Fruit fly (Drosophila melanogaster) whole organism, prepupa: ENCODE results near the gene CG10041.

Source experiments
- Blimp-1 ChIP-seq: fragments of 200-800 bp; sonication (Bioruptor generic); optimal IDR thresholded peaks from 3 replicates; lab custom pipeline; 2017; ENCODE audit warnings: missing biosample characterization, missing genetic modification characterization, mild to moderate bottlenecking, moderate library complexity, missing genetic modification reagents
- CG10631 ChIP-seq: fragments of 200-800 bp; sonication (Bioruptor generic); optimal IDR thresholded peaks from 2 replicates; lab custom pipeline; 2016; ENCODE audit warnings: missing biosample characterization, missing genetic modification characterization
- CG10669 ChIP-seq: fragments of 200-800 bp; sonication (Bioruptor generic); optimal IDR thresholded peaks from 3 replicates; lab custom pipeline; 2018; ENCODE audit warnings: missing biosample characterization, mild to moderate bottlenecking, missing genetic modification characterization, moderate library complexity
- CG11762 ChIP-seq: fragments of 200-800 bp; sonication (Bioruptor generic); optimal IDR thresholded peaks from 3 replicates; lab custom pipeline; 2016; ENCODE audit warnings: missing biosample characterization, missing genetic modification characterization; ENCODE audit not compliant: insufficient read depth
- CG15336 ChIP-seq: fragments of 200-800 bp; sonication (Bioruptor generic); IDR thresholded peaks from 2 replicates; pipeline ENCODE4 v1.3.6; 2022; ENCODE audit warnings: missing biosample characterization, missing genetic modification characterization
- CG31627 ChIP-seq: fragments of 200-800 bp; sonication (Bioruptor generic); optimal IDR thresholded peaks from 3 replicates; lab custom pipeline; 2016; ENCODE audit warnings: missing biosample characterization, missing genetic modification characterization
- CG32006 ChIP-seq: fragments of 200-800 bp; sonication (Bioruptor generic); optimal IDR thresholded peaks from 3 replicates; lab custom pipeline; 2017; ENCODE audit warnings: missing biosample characterization, mild to moderate bottlenecking, missing genetic modification characterization
- CG34406 ChIP-seq: fragments of 200-800 bp; sonication (Bioruptor generic); optimal IDR thresholded peaks from 3 replicates; lab custom pipeline; 2016; ENCODE audit warnings: missing biosample characterization, missing genetic modification characterization
- CG3919 ChIP-seq: fragments of 200-800 bp; sonication (Bioruptor generic); optimal IDR thresholded peaks from 3 replicates; lab custom pipeline; 2016; ENCODE audit warnings: missing biosample characterization, missing genetic modification characterization
- CG4318 ChIP-seq: fragments of 200-800 bp; sonication (Bioruptor generic); optimal IDR thresholded peaks from 3 replicates; lab custom pipeline; 2017; ENCODE audit warnings: missing biosample characterization, mild to moderate bottlenecking, missing genetic modification characterization
- CG6163 ChIP-seq: fragments of 200-800 bp; sonication (Bioruptor generic); IDR thresholded peaks from 3 replicates; pipeline ENCODE4 v1.3.6; 2022; ENCODE audit warnings: missing biosample characterization, missing genetic modification characterization
- CG6276 ChIP-seq: fragments of 200-800 bp; sonication (Bioruptor generic); optimal IDR thresholded peaks from 2 replicates; lab custom pipeline; 2017; ENCODE audit warnings: missing biosample characterization, mild to moderate bottlenecking, missing genetic modification characterization
- CG6808 ChIP-seq: fragments of 200-800 bp; sonication (Bioruptor generic); optimal IDR thresholded peaks from 3 replicates; lab custom pipeline; 2017; ENCODE audit warnings: missing biosample characterization, missing genetic modification characterization, mild to moderate bottlenecking, moderate library complexity, missing genetic modification reagents
- CG6854 ChIP-seq: fragments of 200-800 bp; sonication (Bioruptor generic); optimal IDR thresholded peaks from 2 replicates; lab custom pipeline; 2017; ENCODE audit warnings: missing biosample characterization, mild to moderate bottlenecking, missing genetic modification characterization
- CG7368 ChIP-seq: fragments of 200-800 bp; sonication (Bioruptor generic); optimal IDR thresholded peaks from 3 replicates; lab custom pipeline; 2016; ENCODE audit warnings: missing biosample characterization, missing genetic modification characterization
- CG8119 ChIP-seq: fragments of 200-800 bp; sonication (Bioruptor generic); IDR thresholded peaks from 3 replicates; pipeline ENCODE4 v1.3.6; 2022; ENCODE audit warnings: missing biosample characterization, missing genetic modification characterization
- Eip75B ChIP-seq: fragments of 200-800 bp; sonication (Bioruptor generic); optimal IDR thresholded peaks from 3 replicates; lab custom pipeline; 2016; ENCODE audit warnings: missing biosample characterization, missing genetic modification characterization
- Eip78C ChIP-seq: fragments of 200-800 bp; sonication (Bioruptor generic); peaks from one replicate; lab custom pipeline; 2016; ENCODE audit warnings: missing biosample characterization, missing genetic modification characterization
- Eip93F ChIP-seq: fragments of 200-800 bp; sonication (Bioruptor generic); optimal IDR thresholded peaks from 2 replicates; lab custom pipeline; 2016; ENCODE audit warnings: missing biosample characterization, mild to moderate bottlenecking, missing genetic modification characterization
- Ets96B ChIP-seq: fragments of 200-800 bp; optimal IDR thresholded peaks from 2 replicates; lab custom pipeline; 2019; ENCODE audit warnings: missing biosample characterization, mild to moderate bottlenecking, missing genetic modification characterization, moderate library complexity
- Gug ChIP-seq: fragments of 200-800 bp; sonication (Bioruptor generic); IDR thresholded peaks from 2 replicates; pipeline ENCODE4 v1.3.6; 2022; ENCODE audit warnings: missing biosample characterization, missing genetic modification characterization
- Hr38 ChIP-seq: sonication (Bioruptor generic); optimal IDR thresholded peaks from 2 replicates; lab custom pipeline; 2016; ENCODE audit warnings: missing biosample characterization, missing genetic modification characterization
- Hr4 ChIP-seq: fragments of 200-800 bp; sonication (Bioruptor generic); optimal IDR thresholded peaks from 3 replicates; lab custom pipeline; 2016; ENCODE audit warnings: missing biosample characterization, missing genetic modification characterization
- Lpt ChIP-seq: fragments of 200-800 bp; sonication (Bioruptor generic); optimal IDR thresholded peaks from 3 replicates; lab custom pipeline; 2016; ENCODE audit warnings: missing biosample characterization, missing genetic modification characterization
- Met ChIP-seq: fragments of 200-800 bp; sonication (Bioruptor generic); optimal IDR thresholded peaks from 3 replicates; lab custom pipeline; 2016; ENCODE audit warnings: missing biosample characterization, missing genetic modification characterization
- OdsH ChIP-seq: fragments of 200-800 bp; sonication (Bioruptor generic); optimal IDR thresholded peaks from 3 replicates; lab custom pipeline; 2016; ENCODE audit warnings: missing biosample characterization, missing genetic modification characterization
- Smox ChIP-seq: fragments of 200-800 bp; sonication (Bioruptor generic); optimal IDR thresholded peaks from 3 replicates; lab custom pipeline; 2016; ENCODE audit warnings: missing biosample characterization, missing genetic modification characterization
- Sox102F ChIP-seq: fragments of 200-800 bp; sonication (Bioruptor generic); optimal IDR thresholded peaks from 2 replicates; lab custom pipeline; 2016; ENCODE audit warnings: missing biosample characterization, mild to moderate bottlenecking, missing genetic modification characterization
- Sox14 ChIP-seq: fragments of 200-800 bp; sonication (Bioruptor generic); optimal IDR thresholded peaks from 3 replicates; lab custom pipeline; 2016; ENCODE audit warnings: missing biosample characterization, missing genetic modification characterization
- achi ChIP-seq: fragments of 200-800 bp; sonication (Bioruptor generic); optimal IDR thresholded peaks from 3 replicates; lab custom pipeline; 2016; ENCODE audit warnings: missing biosample characterization, missing genetic modification characterization
- cyc ChIP-seq: fragments of 200-800 bp; sonication (Bioruptor generic); optimal IDR thresholded peaks from 3 replicates; lab custom pipeline; 2016; ENCODE audit warnings: missing biosample characterization, missing genetic modification characterization
- dac ChIP-seq: fragments of 200-800 bp; sonication (Bioruptor generic); optimal IDR thresholded peaks from 2 replicates; lab custom pipeline; 2017; ENCODE audit warnings: missing biosample characterization, mild to moderate bottlenecking, missing genetic modification characterization
- dsx ChIP-seq: fragments of 200-800 bp; optimal IDR thresholded peaks from 3 replicates; lab custom pipeline; 2019; ENCODE audit warnings: missing biosample characterization, mild to moderate bottlenecking, missing genetic modification characterization, moderate library complexity; ENCODE audit not compliant: poor library complexity, severe bottlenecking
- eg ChIP-seq: fragments of 200-800 bp; sonication (Bioruptor generic); IDR thresholded peaks from 3 replicates; pipeline ENCODE4 v1.3.6; 2022; ENCODE audit warnings: missing biosample characterization, missing genetic modification characterization
- esn ChIP-seq: fragments of 200-800 bp; sonication (Bioruptor generic); optimal IDR thresholded peaks from 2 replicates; lab custom pipeline; 2016; ENCODE audit warnings: missing biosample characterization, mild to moderate bottlenecking, missing genetic modification characterization, moderate library complexity
- fd59A ChIP-seq: fragments of 200-800 bp; sonication (Bioruptor generic); optimal IDR thresholded peaks from 2 replicates; lab custom pipeline; 2017; ENCODE audit warnings: missing biosample characterization, mild to moderate bottlenecking, missing genetic modification characterization, missing genetic modification reagents
- fkh ChIP-seq: fragments of 200-800 bp; sonication (Bioruptor generic); optimal IDR thresholded peaks from 3 replicates; lab custom pipeline; 2017; ENCODE audit warnings: missing biosample characterization, mild to moderate bottlenecking, missing genetic modification characterization, moderate library complexity
- salr ChIP-seq, 2 experiments: fragments of 200-800 bp; sonication (Bioruptor generic); optimal IDR thresholded peaks; 3 replicates each; lab custom pipeline; 2016 to 2018; ENCODE audit warnings: missing biosample characterization in 2 of 2, missing genetic modification characterization in 2 of 2, mild to moderate bottlenecking in 1 of 2
- spab ChIP-seq: fragments of 200-800 bp; sonication (Bioruptor generic); optimal IDR thresholded peaks from 2 replicates; lab custom pipeline; 2017; ENCODE audit warnings: missing biosample characterization, mild to moderate bottlenecking, missing genetic modification characterization, missing genetic modification reagents
- svp ChIP-seq: fragments of 200-800 bp; sonication (Bioruptor generic); peaks from one replicate; lab custom pipeline; 2016; ENCODE audit warnings: missing biosample characterization, missing genetic modification characterization
- topi ChIP-seq: fragments of 200-800 bp; sonication (Bioruptor generic); optimal IDR thresholded peaks from 3 replicates; lab custom pipeline; 2016; ENCODE audit warnings: missing biosample characterization, missing genetic modification characterization
- vri ChIP-seq: fragments of 200-800 bp; sonication (Bioruptor generic); optimal IDR thresholded peaks from 3 replicates; lab custom pipeline; 2016; ENCODE audit warnings: missing biosample characterization, mild to moderate bottlenecking, missing genetic modification characterization

CG10041 gene

DNA sequence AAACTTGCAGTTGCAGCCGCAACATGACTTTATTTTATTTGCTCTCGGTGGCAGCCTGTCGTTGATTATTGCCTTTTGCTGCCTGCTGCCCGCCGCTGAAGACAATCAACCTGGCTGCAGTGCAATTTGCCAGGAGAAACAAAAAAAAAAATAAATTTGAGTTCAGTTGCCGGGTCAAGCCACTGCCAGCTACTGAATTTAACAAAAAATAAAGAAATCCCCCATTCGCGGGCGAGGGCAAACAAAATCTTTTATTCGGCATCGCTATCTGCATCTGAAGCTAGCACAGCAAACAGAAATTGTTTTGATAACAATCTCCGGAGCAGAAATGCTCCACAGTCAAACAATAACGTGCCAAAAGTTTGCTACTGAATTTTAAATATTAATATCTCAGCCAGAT lies 34.6 kb downstream of the CG10041 start:
- TF ChIP-seq svp (peak; percentile 99), CG3919 (GFP tag; lab: Kevin White, UChicago) (no peak), topi (GFP tag; lab: Kevin White, UChicago) (no peak), achi (GFP tag; lab: Kevin White, UChicago) (no peak)

DNA sequence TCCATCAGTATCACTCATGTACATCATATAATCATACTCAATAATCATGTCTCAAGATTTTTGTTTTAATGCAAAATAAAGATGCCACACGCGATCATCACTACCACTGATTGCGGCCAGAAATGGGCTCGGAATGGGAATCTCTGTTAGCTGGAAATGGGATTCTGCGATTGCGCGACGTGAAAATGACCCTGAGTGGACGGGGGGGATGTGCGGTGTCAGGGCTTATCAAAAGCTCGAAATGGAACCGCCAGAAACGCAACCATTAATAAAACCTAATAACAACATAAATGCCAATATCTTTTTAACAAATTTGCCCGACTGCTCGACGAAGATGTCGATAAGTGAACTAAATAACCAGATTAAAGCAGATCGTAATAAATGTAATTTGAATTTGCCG lies 35.5 kb downstream of the CG10041 start:
- TF ChIP-seq svp = peak; percentile 93
- TF ChIP-seq Hr38 (GFP tag; lab: Kevin White, UChicago) = no peak

DNA sequence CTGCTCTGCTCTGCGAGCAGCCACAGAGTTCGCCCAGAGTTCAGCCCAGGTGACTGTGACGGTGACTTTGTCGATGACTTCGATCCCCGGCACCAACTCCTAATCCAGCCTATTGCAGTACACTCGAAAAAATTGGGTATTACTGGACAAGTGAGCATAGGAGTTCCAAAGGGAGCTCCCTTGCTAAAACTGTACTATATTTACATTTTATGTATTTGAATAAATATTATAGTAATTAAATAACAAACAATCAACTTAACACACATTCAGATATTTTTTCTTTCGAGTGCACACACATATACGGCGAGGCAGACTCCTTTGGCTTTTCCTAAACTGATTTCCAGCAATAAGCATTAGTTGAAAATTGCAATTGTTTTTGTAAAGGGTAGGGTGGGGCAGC lies 36.4 kb downstream of the CG10041 start:
- TF ChIP-seq Sox102F (GFP tag; lab: Kevin White, UChicago) (no peak), Eip78C (GFP tag; lab: Kevin White, UChicago) (peak; percentile 54), salr (GFP tag; optimal IDR thresholded peaks at IDR 0.05; lab: Kevin White, UChicago) (peak in 1 of 2 experiments; percentile 34), CG6808 (GFP tag; lab: Kevin White, UChicago) (no peak), CG10669 (GFP tag; lab: Kevin White, UChicago) (no peak), svp (peak; percentile 63), CG8119 (GFP tag; lab: Robert Waterston, UW) (peak; percentile 58; the same call in 2 of the 3 replicates), Sox14 (GFP tag; lab: Kevin White, UChicago) (no peak), CG3919 (GFP tag; lab: Kevin White, UChicago) (peak; percentile 62), CG4318 (GFP tag; lab: Kevin White, UChicago) (peak; percentile 29), eg (GFP tag; lab: Robert Waterston, UW) (peak; percentile 56; the same call in 1 of the 3 replicates), CG6163 (GFP tag; lab: Robert Waterston, UW) (peak; percentile 59; the same call in 1 of the 3 replicates), Gug (GFP tag; lab: Robert Waterston, UW) (peak; percentile 62; the same call in 1 of the 2 replicates), CG11762 (GFP tag; lab: Kevin White, UChicago) (no peak), CG32006 (GFP tag; lab: Kevin White, UChicago) (peak; percentile 63), Lpt (GFP tag; lab: Kevin White, UChicago) (peak; percentile 31), Met (GFP tag; lab: Kevin White, UChicago) (no peak), Eip93F (GFP tag; lab: Kevin White, UChicago) (no peak), CG6276 (GFP tag; lab: Kevin White, UChicago) (peak; percentile 55), CG6854 (no peak), achi (GFP tag; lab: Kevin White, UChicago) (peak; percentile 35), CG15336 (GFP tag; lab: Robert Waterston, UW) (peak; percentile 49), dac (GFP tag; lab: Kevin White, UChicago) (peak; percentile 9), CG10631 (peak; percentile 51), Ets96B (tag; lab: Kevin White, UChicago) (peak; percentile 13), OdsH (GFP tag; lab: Kevin White, UChicago) (peak; percentile 25), esn (GFP tag; lab: Kevin White, UChicago) (no peak), topi (GFP tag; lab: Kevin White, UChicago) (no peak), Hr4 (GFP tag; lab: Kevin White, UChicago) (peak; percentile 26), Hr38 (GFP tag; lab: Kevin White, UChicago) (no peak), spab (GFP tag; lab: Kevin White, UChicago) (no peak), dsx (GFP tag; lab: Kevin White, UChicago) (no peak)
- TF ChIP-seq, all 60 proteins: peak for 19

DNA sequence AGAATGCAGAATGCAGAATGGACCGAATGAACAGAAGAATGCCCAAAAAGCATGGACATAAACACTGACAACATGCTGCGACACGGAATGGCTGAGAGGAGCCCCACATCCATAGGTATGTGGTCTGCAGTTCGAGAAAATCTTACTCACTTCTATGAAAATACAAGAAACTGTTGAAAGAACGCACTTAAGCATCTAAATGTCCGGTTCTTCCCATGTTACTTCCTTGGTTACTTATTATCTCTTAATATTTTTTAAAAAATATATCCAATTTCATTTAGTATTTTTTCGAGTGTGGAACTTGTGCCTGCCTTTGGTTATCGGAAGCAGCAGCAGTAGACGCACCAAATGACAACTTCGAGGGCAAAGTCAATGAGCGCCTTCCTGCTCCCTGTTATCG lies 37.7 kb downstream of the CG10041 start:
- peak; percentile 80 for TF ChIP-seq CG31627 (GFP tag; lab: Kevin White, UChicago)
- peak; percentile 80 for TF ChIP-seq cyc (GFP tag; lab: Kevin White, UChicago)
- peak; percentile 86 for TF ChIP-seq spab (GFP tag; lab: Kevin White, UChicago)
- TF ChIP-seq Hr4 (GFP tag; lab: Kevin White, UChicago) = peak; percentile 29
- TF ChIP-seq dac (GFP tag; lab: Kevin White, UChicago) = no peak
- peak; percentile 48 to 63 for TF ChIP-seq salr (GFP tag; optimal IDR thresholded peaks at IDR 0.05; lab: Kevin White, UChicago)
- TF ChIP-seq fkh (GFP tag; lab: Kevin White, UChicago) = no peak
- 0 out of 2 replicates have a peak, but pooled peaks have one; percentile 28 for TF ChIP-seq CG15336 (GFP tag; lab: Robert Waterston, UW)
- TF ChIP-seq dsx (GFP tag; lab: Kevin White, UChicago) = peak; percentile 77
- TF ChIP-seq CG8119 (GFP tag; lab: Robert Waterston, UW) = peak; percentile 47
- TF ChIP-seq CG11762 (GFP tag; lab: Kevin White, UChicago) = peak; percentile 58
- TF ChIP-seq CG7368 (GFP tag; lab: Kevin White, UChicago) = peak; percentile 8
- peak; percentile 86 for TF ChIP-seq Smox
- peak; percentile 83 for TF ChIP-seq CG10669 (GFP tag; lab: Kevin White, UChicago)
- peak; percentile 57 for TF ChIP-seq fd59A
- TF ChIP-seq CG34406 (GFP tag; lab: Kevin White, UChicago) = peak; percentile 72
- TF ChIP-seq CG6854 = peak; percentile 68
- TF ChIP-seq Blimp-1 (GFP tag; lab: Kevin White, UChicago) = peak; percentile 61
- TF ChIP-seq CG6163 (GFP tag; lab: Robert Waterston, UW) = peak; percentile 82
- TF ChIP-seq vri (GFP tag; lab: Kevin White, UChicago) = peak; percentile 83
- peak; percentile 18 for TF ChIP-seq CG4318 (GFP tag; lab: Kevin White, UChicago)
- peak; percentile 99 for TF ChIP-seq svp
- TF ChIP-seq Eip78C (GFP tag; lab: Kevin White, UChicago) = peak; percentile 93
- TF ChIP-seq Lpt (GFP tag; lab: Kevin White, UChicago) = peak; percentile 38
- peak; percentile 68 for TF ChIP-seq Eip75B (GFP tag; lab: Kevin White, UChicago)
